Worm (Caenorhabditis elegans) whole organism, early embryonic: Measurements from ENCODE around the gene eng-1.

Experiments
- B0310.2 ChIP-seq: sonication (generic microtip); optimal IDR thresholded peaks from 2 replicates; lab custom pipeline; 2016; ENCODE audit warnings: mild to moderate bottlenecking, missing genetic modification characterization, missing compliant biosample characterization
- ama-1 ChIP-seq: fragments of 150-350 bp; optimal IDR thresholded peaks from 2 replicates; lab custom pipeline; 2014
- ceh-36 ChIP-seq: sonication (generic microtip); optimal IDR thresholded peaks from 2 replicates; lab custom pipeline; 2016; ENCODE audit warnings: missing genetic modification characterization, inconsistent platforms, missing compliant biosample characterization
- ets-7 ChIP-seq: sonication (generic microtip); optimal IDR thresholded peaks from 2 replicates; lab custom pipeline; 2016; ENCODE audit warnings: missing genotype, missing genetic modification characterization, missing compliant biosample characterization
- flt-1 ChIP-seq: fragments of 200-800 bp; sonication (Bioruptor generic); IDR thresholded peaks from 2 replicates; pipeline ENCODE4 v1.3.6; 2022; ENCODE audit warnings: missing genetic modification characterization, missing compliant biosample characterization
- hmg-4 ChIP-seq: fragments of 200-800 bp; sonication (Bioruptor generic); optimal IDR thresholded peaks from 2 replicates; lab custom pipeline; 2018; ENCODE audit warnings: mild to moderate bottlenecking, missing genetic modification characterization, missing compliant biosample characterization
- tbx-11 ChIP-seq: fragments of 200-800 bp; sonication (Bioruptor generic); IDR thresholded peaks from 2 replicates; pipeline ENCODE4 v1.3.6; 2022; ENCODE audit warnings: missing genetic modification characterization, missing compliant biosample characterization
- tbx-37 ChIP-seq: fragments of 200-800 bp; sonication (Bioruptor generic); conservative IDR thresholded peaks from 2 replicates; pipeline ENCODE4 v1.3.6; 2022; ENCODE audit warnings: missing genetic modification reagents, missing genetic modification characterization, missing compliant biosample characterization

ce11 chrIII:5868401-5868800, at the start of gene eng-1:
- TF ChIP-seq B0310.2 (tag; lab: Kevin White, UChicago) (no peak), ama-1 (no peak), ceh-36 (no peak), hmg-4 (no peak), tbx-37 (GFP tag; lab: Robert Waterston, UW) (no peak), tbx-11 (GFP tag; lab: Robert Waterston, UW) (no peak), flt-1 (no peak), ets-7 (no peak)
